Worm (Caenorhabditis elegans) whole organism, young adult: Measurements from ENCODE around the gene C05D9.3.
A peak's percentile ranks its signal among the peaks of the same experiment; 100 is the strongest.

Experiments used
- B0261.1 ChIP-seq: sonication (generic microtip); optimal IDR thresholded peaks from 2 replicates; lab custom pipeline; 2016; ENCODE audit warnings: mild to moderate bottlenecking, missing genetic modification characterization, moderate library complexity, missing compliant biosample characterization
- C06A6.2 ChIP-seq: fragments of 200-800 bp; sonication (Bioruptor generic); conservative IDR thresholded peaks from 2 replicates; pipeline ENCODE4 v1.3.6; 2022; ENCODE audit warnings: missing genetic modification characterization, missing compliant biosample characterization
- D2030.7 ChIP-seq: fragments of 200-800 bp; sonication (Bioruptor generic); IDR thresholded peaks from 2 replicates; pipeline ENCODE4 v1.3.6; 2022; ENCODE audit warnings: missing genetic modification reagents, missing genetic modification characterization, missing compliant biosample characterization
- F10E7.11 ChIP-seq: sonication (generic microtip); optimal IDR thresholded peaks from 2 replicates; lab custom pipeline; 2017; ENCODE audit warnings: mild to moderate bottlenecking, missing genetic modification characterization, moderate library complexity, missing compliant biosample characterization
- F22D6.2 ChIP-seq: sonication (generic microtip); optimal IDR thresholded peaks from 2 replicates; lab custom pipeline; 2016; ENCODE audit warnings: mild to moderate bottlenecking, missing genetic modification characterization, missing compliant biosample characterization
- F33H1.4 ChIP-seq: fragments of 200-800 bp; sonication (Bioruptor generic); IDR thresholded peaks from 2 replicates; pipeline ENCODE4 v1.3.6; 2022; ENCODE audit warnings: missing genetic modification reagents, missing genetic modification characterization, missing compliant biosample characterization
- F39B2.1 ChIP-seq: fragments of 200-800 bp; sonication (Bioruptor generic); IDR thresholded peaks from 2 replicates; pipeline ENCODE4 v1.3.6; 2022; ENCODE audit warnings: missing genetic modification reagents, missing genetic modification characterization, missing compliant biosample characterization
- T07F8.4 ChIP-seq: sonication (generic microtip); optimal IDR thresholded peaks from 2 replicates; lab custom pipeline; 2016; ENCODE audit warnings: mild to moderate bottlenecking, missing genetic modification characterization, moderate library complexity, missing compliant biosample characterization
- T26A5.8 ChIP-seq: sonication (generic microtip); optimal IDR thresholded peaks from 2 replicates; lab custom pipeline; 2016; ENCODE audit warnings: missing genetic modification characterization, missing compliant biosample characterization
- Y56A3A.18 ChIP-seq: fragments of 200-800 bp; sonication (Bioruptor generic); IDR thresholded peaks from 2 replicates; pipeline ENCODE4 v1.3.6; 2022; ENCODE audit warnings: missing genetic modification reagents, missing genetic modification characterization, missing compliant biosample characterization
- ZK185.1 ChIP-seq: sonication (generic microtip); optimal IDR thresholded peaks from 2 replicates; lab custom pipeline; 2016; ENCODE audit warnings: mild to moderate bottlenecking, missing genetic modification characterization, missing compliant biosample characterization; ENCODE audit not compliant: poor library complexity, severe bottlenecking
- aptf-3 ChIP-seq: fragments of 200-800 bp; sonication (Bioruptor generic); IDR thresholded peaks from 2 replicates; pipeline ENCODE4 v1.3.6; 2022; ENCODE audit warnings: missing genetic modification characterization, missing compliant biosample characterization
- attf-3 ChIP-seq: fragments of 200-800 bp; sonication (Bioruptor generic); conservative IDR thresholded peaks from 2 replicates; pipeline ENCODE4 v1.3.6; 2022; ENCODE audit warnings: missing genetic modification reagents, missing genetic modification characterization, missing compliant biosample characterization
- attf-6 ChIP-seq: fragments of 200-800 bp; sonication (Bioruptor generic); IDR thresholded peaks from 2 replicates; pipeline ENCODE4 v1.3.6; 2022; ENCODE audit warnings: missing genetic modification reagents, missing genetic modification characterization, missing compliant biosample characterization
- bed-1 ChIP-seq: fragments of 200-800 bp; sonication (Bioruptor generic); IDR thresholded peaks from 2 replicates; pipeline ENCODE4 v1.3.6; 2022; ENCODE audit warnings: missing genetic modification reagents, missing genetic modification characterization, missing compliant biosample characterization
- ceh-100 ChIP-seq: fragments of 200-800 bp; sonication (Bioruptor generic); IDR thresholded peaks from 2 replicates; pipeline ENCODE4 v1.3.6; 2022; ENCODE audit warnings: missing genetic modification reagents, missing genetic modification characterization, missing compliant biosample characterization
- ceh-79 ChIP-seq: sonication (generic microtip); optimal IDR thresholded peaks from 2 replicates; lab custom pipeline; 2017; ENCODE audit warnings: mild to moderate bottlenecking, missing genetic modification characterization, missing compliant biosample characterization
- dpff-1 ChIP-seq: sonication (generic microtip); optimal IDR thresholded peaks from 2 replicates; lab custom pipeline; 2017; ENCODE audit warnings: mild to moderate bottlenecking, missing genetic modification characterization, missing compliant biosample characterization
- ekl-4 ChIP-seq: fragments of 200-800 bp; sonication (Bioruptor generic); IDR thresholded peaks from 2 replicates; pipeline ENCODE4 v1.3.6; 2022; ENCODE audit warnings: missing genetic modification reagents, missing genetic modification characterization, missing compliant biosample characterization
- ets-4 ChIP-seq: fragments of 200-800 bp; sonication (Bioruptor generic); optimal IDR thresholded peaks from 2 replicates; lab custom pipeline; 2018; ENCODE audit warnings: mild to moderate bottlenecking, missing genetic modification characterization, missing compliant biosample characterization
- gei-17 ChIP-seq: fragments of 200-800 bp; sonication (Bioruptor generic); optimal IDR thresholded peaks from 2 replicates; lab custom pipeline; 2018; ENCODE audit warnings: mild to moderate bottlenecking, missing genetic modification characterization, missing compliant biosample characterization
- hmg-20 ChIP-seq: fragments of 200-800 bp; sonication (Bioruptor generic); IDR thresholded peaks from 2 replicates; pipeline ENCODE4 v1.3.6; 2022; ENCODE audit warnings: missing genetic modification reagents, missing genetic modification characterization, missing compliant biosample characterization
- hsf-1 ChIP-seq: fragments of 200-800 bp; sonication (Bioruptor generic); IDR thresholded peaks from 2 replicates; pipeline ENCODE4 v1.3.6; 2022; ENCODE audit warnings: missing genetic modification reagents, missing genetic modification characterization, missing compliant biosample characterization
- lag-1 ChIP-seq: fragments of 200-800 bp; sonication (Bioruptor generic); IDR thresholded peaks from 2 replicates; pipeline ENCODE4 v1.3.6; 2022; ENCODE audit warnings: missing genetic modification reagents, missing genetic modification characterization, missing compliant biosample characterization
- let-607 ChIP-seq, 2 experiments: fragments of 200-800 bp in 1 of 2; sonication (Bioruptor generic) in 1 of 2; sonication (generic microtip) in 1 of 2; optimal IDR thresholded peaks; 2 replicates each; lab custom pipeline; 2016 to 2018; ENCODE audit warnings: mild to moderate bottlenecking in 2 of 2, missing compliant biosample characterization in 2 of 2, missing genetic modification characterization in 2 of 2, moderate library complexity in 2 of 2, missing genotype in 1 of 2
- lin-26 ChIP-seq: fragments of 200-800 bp; sonication (Bioruptor generic); IDR thresholded peaks from 2 replicates; pipeline ENCODE4 v1.3.6; 2022; ENCODE audit warnings: missing genetic modification reagents, missing genetic modification characterization, missing compliant biosample characterization
- lsl-1 ChIP-seq: fragments of 200-800 bp; sonication (Bioruptor generic); optimal IDR thresholded peaks from 2 replicates; lab custom pipeline; 2018; ENCODE audit warnings: mild to moderate bottlenecking, missing genetic modification characterization, moderate library complexity, missing compliant biosample characterization
- mcd-1 ChIP-seq: fragments of 200-800 bp; sonication (Bioruptor generic); IDR thresholded peaks from 2 replicates; pipeline ENCODE4 v1.3.6; 2022; ENCODE audit warnings: missing genetic modification reagents, missing genetic modification characterization, missing compliant biosample characterization
- mel-28 ChIP-seq: sonication (generic microtip); optimal IDR thresholded peaks from 2 replicates; lab custom pipeline; 2016; ENCODE audit warnings: borderline replicate concordance, mild to moderate bottlenecking, missing genetic modification characterization, missing compliant biosample characterization
- mes-4 ChIP-seq: sonication (generic microtip); optimal IDR thresholded peaks from 2 replicates; lab custom pipeline; 2016; ENCODE audit warnings: missing genotype, missing genetic modification characterization, missing compliant biosample characterization
- mxl-1 ChIP-seq: sonication (generic microtip); optimal IDR thresholded peaks from 2 replicates; lab custom pipeline; 2016; ENCODE audit warnings: missing genetic modification characterization, missing compliant biosample characterization
- nfyb-1 ChIP-seq: fragments of 200-800 bp; sonication (Bioruptor generic); IDR thresholded peaks from 2 replicates; pipeline ENCODE4 v1.3.6; 2022; ENCODE audit warnings: missing genetic modification reagents, missing genetic modification characterization, missing compliant biosample characterization
- rec-8 ChIP-seq, 2 experiments: sonication (generic microtip); optimal IDR thresholded peaks; 2 replicates each; lab custom pipeline; 2016; ENCODE audit warnings: mild to moderate bottlenecking in 2 of 2, missing genetic modification characterization in 2 of 2, missing genetic modification reagents in 2 of 2, missing genotype in 2 of 2, missing biosample characterization in 1 of 2, missing compliant biosample characterization in 1 of 2, moderate library complexity in 1 of 2
- sdz-38 ChIP-seq: sonication (generic microtip); optimal IDR thresholded peaks from 2 replicates; lab custom pipeline; 2016; ENCODE audit warnings: missing genotype, missing genetic modification characterization, missing compliant biosample characterization
- snpc-1.1 ChIP-seq: sonication (generic microtip); optimal IDR thresholded peaks from 2 replicates; lab custom pipeline; 2017; ENCODE audit warnings: missing genetic modification characterization, mild to moderate bottlenecking, missing compliant biosample characterization, antibody characterized with exemption, moderate library complexity, missing genotype, missing genetic modification reagents; ENCODE audit not compliant: insufficient read depth
- snpc-1.3 ChIP-seq: sonication (generic microtip); optimal IDR thresholded peaks from 2 replicates; lab custom pipeline; 2017; ENCODE audit warnings: missing genetic modification characterization, mild to moderate bottlenecking, missing compliant biosample characterization, antibody characterized with exemption, moderate library complexity, missing genotype, missing genetic modification reagents; ENCODE audit not compliant: insufficient read depth
- snpc-3.4 ChIP-seq: sonication (generic microtip); optimal IDR thresholded peaks from 2 replicates; lab custom pipeline; 2017; ENCODE audit warnings: missing genetic modification characterization, mild to moderate bottlenecking, missing compliant biosample characterization, antibody characterized with exemption, moderate library complexity, missing genotype, missing genetic modification reagents
- snpc-4 ChIP-seq, 5 experiments: fragments of 150-350 bp in 1 of 5; sonication (generic microtip) in 4 of 5; optimal IDR thresholded peaks; 2 replicates each; lab custom pipeline; 2014 to 2018; ENCODE audit warnings: missing genetic modification characterization in 5 of 5, missing biosample characterization in 3 of 5, antibody characterized with exemption in 2 of 5, mild to moderate bottlenecking in 2 of 5, missing compliant biosample characterization in 2 of 5, missing genotype in 2 of 5, moderate library complexity in 2 of 5, missing genetic modification reagents in 1 of 5
- somi-1 ChIP-seq: fragments of 200-800 bp; sonication (Bioruptor generic); optimal IDR thresholded peaks from 2 replicates; lab custom pipeline; 2018; ENCODE audit warnings: mild to moderate bottlenecking, missing genetic modification characterization, missing compliant biosample characterization
- sptf-2 ChIP-seq: fragments of 200-800 bp; sonication (Bioruptor generic); optimal IDR thresholded peaks from 2 replicates; lab custom pipeline; 2018; ENCODE audit warnings: mild to moderate bottlenecking, missing genetic modification characterization, missing compliant biosample characterization
- tlf-1 ChIP-seq: fragments of 200-800 bp; sonication (Bioruptor generic); optimal IDR thresholded peaks from 2 replicates; lab custom pipeline; 2018; ENCODE audit warnings: mild to moderate bottlenecking, missing genetic modification characterization, missing compliant biosample characterization
- unc-62 ChIP-seq: fragments of 150-350 bp; optimal IDR thresholded peaks from 2 replicates; lab custom pipeline; 2014; ENCODE audit warnings: missing biosample characterization, missing genetic modification reagents, missing genetic modification characterization
- ztf-18 ChIP-seq: sonication (generic microtip); optimal IDR thresholded peaks from 2 replicates; lab custom pipeline; 2016; ENCODE audit warnings: missing genotype, mild to moderate bottlenecking, missing genetic modification characterization, missing compliant biosample characterization
- ztf-25 ChIP-seq: fragments of 200-800 bp; sonication (Bioruptor generic); IDR thresholded peaks from 2 replicates; pipeline ENCODE4 v1.3.6; 2022; ENCODE audit warnings: missing genetic modification reagents, missing genetic modification characterization, missing compliant biosample characterization
- ztf-26 ChIP-seq: sonication (generic microtip); optimal IDR thresholded peaks from 2 replicates; lab custom pipeline; 2017; ENCODE audit warnings: missing genetic modification characterization, missing compliant biosample characterization
- ztf-28 ChIP-seq: fragments of 200-800 bp; sonication (Bioruptor generic); IDR thresholded peaks from 2 replicates; pipeline ENCODE4 v1.3.6; 2022; ENCODE audit warnings: missing genetic modification reagents, missing genetic modification characterization, missing compliant biosample characterization
- ztf-3 ChIP-seq: fragments of 200-800 bp; sonication (Bioruptor generic); optimal IDR thresholded peaks from 2 replicates; lab custom pipeline; 2018; ENCODE audit warnings: mild to moderate bottlenecking, missing genetic modification characterization, missing compliant biosample characterization

Gene C05D9.3

ce11 chrX:1093154-1093553 lies 18.5 kb upstream of the C05D9.3 start (continued):
- TF ChIP-seq snpc-1.1 (no peak), ztf-26 (tag; lab: Kevin White, UChicago) (peak; percentile 77), lsl-1 (no peak), F33H1.4 (no peak), B0261.1 (tag; lab: Kevin White, UChicago) (peak; percentile 8), gei-17 (GFP tag; lab: Kevin White, UChicago) (peak; percentile 63), hsf-1 (GFP tag; lab: Robert Waterston, UW) (no peak), Y56A3A.18 (GFP tag; lab: Robert Waterston, UW) (peak; percentile 79; the same call in 1 of the 2 replicates), attf-6 (GFP tag; lab: Robert Waterston, UW) (no peak), snpc-4 (GFP tag; optimal IDR thresholded peaks at IDR 0.05; lab: Kevin White, UChicago) (peak; percentile 25), snpc-4 (tag; optimal IDR thresholded peaks at IDR 0.05; lab: Kevin White, UChicago) (peak in 2 of 4 experiments; percentile 48 to 62), T07F8.4 (no peak), ets-4 (GFP tag; lab: Kevin White, UChicago) (no peak), snpc-3.4 (tag; lab: Kevin White, UChicago) (no peak), mxl-1 (tag; lab: Kevin White, UChicago) (no peak), let-607 (tag; optimal IDR thresholded peaks at IDR 0.05; lab: Kevin White, UChicago) (peak; percentile 49 to 77), mel-28 (no peak), unc-62 (peak; percentile 92), T26A5.8 (tag; lab: Kevin White, UChicago) (no peak), dpff-1 (tag; lab: Kevin White, UChicago) (no peak), sdz-38 (tag; lab: Kevin White, UChicago) (no peak), attf-3 (GFP tag; lab: Robert Waterston, UW) (no peak), hmg-20 (GFP tag; lab: Robert Waterston, UW) (peak; percentile 79), nfyb-1 (peak; percentile 84), rec-8 (tag; optimal IDR thresholded peaks at IDR 0.05; lab: Kevin White, UChicago) (no peak), ztf-18 (peak; percentile 43), lag-1 (0 out of 2 replicates have a peak, but pooled peaks have one; percentile 68), ztf-28 (GFP tag; lab: Robert Waterston, UW) (no peak), tlf-1 (peak; percentile 29), mcd-1 (peak; percentile 49; the same call in 1 of the 2 replicates), lin-26 (peak; percentile 61; the same call in 1 of the 2 replicates), ztf-3 (GFP tag; lab: Kevin White, UChicago) (no peak), F10E7.11 (tag; lab: Kevin White, UChicago) (no peak), bed-1 (no peak), ekl-4 (peak; percentile 67), aptf-3 (GFP tag; lab: Robert Waterston, UW) (no peak), mes-4 (no peak), ceh-100 (GFP tag; lab: Robert Waterston, UW) (no peak; the same call in 1 of the 2 replicates), C06A6.2 (GFP tag; lab: Robert Waterston, UW) (peak; percentile 78), D2030.7 (no peak), ztf-25 (GFP tag; lab: Robert Waterston, UW) (no peak), F22D6.2 (tag; lab: Kevin White, UChicago) (peak; percentile 28), ceh-79 (peak; percentile 60), ZK185.1 (tag; lab: Kevin White, UChicago) (peak; percentile 83), snpc-1.3 (tag; lab: Kevin White, UChicago) (no peak), sptf-2 (GFP tag; lab: Kevin White, UChicago) (no peak), somi-1 (peak; percentile 94), F39B2.1 (0 out of 2 replicates have a peak, but pooled peaks have one; percentile 26)
